Worm (Caenorhabditis elegans) whole organism, L4 larva: Measurements from ENCODE around the gene T19D12.6.

ENCODE experiments used
- F37D6.2 ChIP-seq: sonication (generic microtip); optimal IDR thresholded peaks from 2 replicates; lab custom pipeline; 2016; ENCODE audit warnings: mild to moderate bottlenecking, missing genetic modification characterization, missing compliant biosample characterization
- F49E8.2 ChIP-seq: sonication (generic microtip); optimal IDR thresholded peaks from 2 replicates; lab custom pipeline; 2016; ENCODE audit warnings: missing compliant biosample characterization, mild to moderate bottlenecking, missing genetic modification characterization, borderline replicate concordance
- Y105C5A.15 ChIP-seq: fragments of 200-800 bp; sonication (Bioruptor generic); IDR thresholded peaks from 2 replicates; pipeline ENCODE4 v1.3.6; 2022; ENCODE audit warnings: missing genetic modification characterization, missing compliant biosample characterization
- Y48G9A.11 ChIP-seq: fragments of 200-800 bp; sonication (Bioruptor generic); IDR thresholded peaks from 2 replicates; pipeline ENCODE4 v1.3.6; 2022; ENCODE audit warnings: missing genetic modification reagents, missing genetic modification characterization, missing compliant biosample characterization
- aha-1 ChIP-seq: fragments of 150-350 bp; peaks from one replicate; lab custom pipeline; 2014; ENCODE audit warnings: missing biosample characterization, missing genetic modification characterization
- ama-1 ChIP-seq: fragments of 150-350 bp; optimal IDR thresholded peaks from 2 replicates; lab custom pipeline; 2014; ENCODE audit warnings: inconsistent platforms, mixed read lengths
- attf-4 ChIP-seq: sonication (generic microtip); optimal IDR thresholded peaks from 3 replicates; lab custom pipeline; 2017; ENCODE audit warnings: missing biosample characterization, missing genetic modification characterization
- ceh-32 ChIP-seq: sonication (generic microtip); optimal IDR thresholded peaks from 2 replicates; lab custom pipeline; 2016; ENCODE audit warnings: mild to moderate bottlenecking, missing genetic modification characterization, missing compliant biosample characterization; ENCODE audit not compliant: poor library complexity
- ceh-44 ChIP-seq: fragments of 200-800 bp; sonication (Bioruptor generic); IDR thresholded peaks from 2 replicates; pipeline ENCODE4 v1.3.6; 2022; ENCODE audit warnings: missing genetic modification reagents, missing genetic modification characterization, missing compliant biosample characterization
- ces-1 ChIP-seq: fragments of 150-350 bp; sonication (generic microtip); optimal IDR thresholded peaks from 4 replicates; lab custom pipeline; 2014; ENCODE audit warnings: missing biosample characterization, missing genetic modification reagents, missing genetic modification characterization
- cey-2 ChIP-seq: sonication (generic microtip); optimal IDR thresholded peaks from 3 replicates; lab custom pipeline; 2017; ENCODE audit warnings: missing genetic modification characterization, mild to moderate bottlenecking, missing compliant biosample characterization, antibody characterized with exemption, borderline replicate concordance; ENCODE audit not compliant: insufficient read depth
- daf-16 ChIP-seq, 3 experiments: sonication (generic microtip); optimal IDR thresholded peaks; 2 replicates each; lab custom pipeline; 2016 to 2017; ENCODE audit warnings: missing genetic modification characterization in 3 of 3, missing genetic modification reagents in 3 of 3, mild to moderate bottlenecking in 2 of 3, missing compliant biosample characterization in 2 of 3, missing biosample characterization in 1 of 3, moderate library complexity in 1 of 3
- daf-19 ChIP-seq: fragments of 200-800 bp; sonication (Bioruptor generic); conservative IDR thresholded peaks from 2 replicates; pipeline ENCODE4 v1.3.6; 2022; ENCODE audit warnings: missing genetic modification characterization, missing compliant biosample characterization
- dmd-8 ChIP-seq: fragments of 200-800 bp; sonication (Bioruptor generic); IDR thresholded peaks from 2 replicates; pipeline ENCODE4 v1.3.6; 2022; ENCODE audit warnings: missing genetic modification characterization, missing compliant biosample characterization
- dmd-9 ChIP-seq: fragments of 200-800 bp; sonication (Bioruptor generic); IDR thresholded peaks from 2 replicates; pipeline ENCODE4 v1.3.6; 2022; ENCODE audit warnings: missing genetic modification reagents, missing genetic modification characterization, missing compliant biosample characterization
- duxl-1 ChIP-seq: sonication (generic microtip); optimal IDR thresholded peaks from 2 replicates; lab custom pipeline; 2016; ENCODE audit warnings: mild to moderate bottlenecking, missing genetic modification characterization, moderate library complexity, missing compliant biosample characterization; ENCODE audit not compliant: poor library complexity
- dve-1 ChIP-seq: sonication (generic microtip); optimal IDR thresholded peaks from 2 replicates; lab custom pipeline; 2017; ENCODE audit warnings: antibody characterized with exemption, mild to moderate bottlenecking, missing genetic modification characterization, missing compliant biosample characterization; ENCODE audit not compliant: insufficient read depth
- egl-43 ChIP-seq: fragments of 200-800 bp; sonication (Bioruptor generic); IDR thresholded peaks from 2 replicates; pipeline ENCODE4 v1.3.6; 2022; ENCODE audit warnings: missing genetic modification reagents, missing genetic modification characterization, missing compliant biosample characterization
- hif-1 ChIP-seq, 2 experiments: sonication (generic microtip); optimal IDR thresholded peaks; 2 replicates each; lab custom pipeline; 2016 to 2017; ENCODE audit warnings: missing compliant biosample characterization in 2 of 2, missing genetic modification characterization in 2 of 2, missing genetic modification reagents in 2 of 2, missing genotype in 2 of 2, mild to moderate bottlenecking in 1 of 2
- hlh-30 ChIP-seq: sonication (generic microtip); optimal IDR thresholded peaks from 2 replicates; lab custom pipeline; 2017; ENCODE audit warnings: antibody characterized with exemption, mild to moderate bottlenecking, missing genetic modification characterization, missing compliant biosample characterization; ENCODE audit not compliant: insufficient read depth
- hmg-1.1 ChIP-seq: fragments of 200-800 bp; sonication (Bioruptor generic); IDR thresholded peaks from 2 replicates; pipeline ENCODE4 v1.3.6; 2022; ENCODE audit warnings: missing genetic modification reagents, missing genetic modification characterization, missing compliant biosample characterization
- lin-13 ChIP-seq: fragments of 150-350 bp; optimal IDR thresholded peaks from 2 replicates; lab custom pipeline; 2014; ENCODE audit warnings: missing biosample characterization, missing genetic modification reagents, missing genetic modification characterization
- lin-29 ChIP-seq: fragments of 200-800 bp; sonication (Bioruptor generic); IDR thresholded peaks from 2 replicates; pipeline ENCODE4 v1.3.6; 2022; ENCODE audit warnings: missing genetic modification reagents, missing genetic modification characterization, missing compliant biosample characterization
- lin-38 ChIP-seq: fragments of 200-800 bp; sonication (Bioruptor generic); IDR thresholded peaks from 2 replicates; pipeline ENCODE4 v1.3.6; 2022; ENCODE audit warnings: missing genetic modification reagents, missing genetic modification characterization, missing compliant biosample characterization
- lin-39 ChIP-seq: fragments of 150-350 bp; optimal IDR thresholded peaks from 2 replicates; lab custom pipeline; 2014; ENCODE audit warnings: missing biosample characterization, missing genetic modification reagents, missing genetic modification characterization
- lir-3 ChIP-seq: sonication (generic microtip); optimal IDR thresholded peaks from 2 replicates; lab custom pipeline; 2016; ENCODE audit warnings: mild to moderate bottlenecking, missing genetic modification characterization, missing compliant biosample characterization
- lsy-2 ChIP-seq, 2 experiments: fragments of 150-350 bp in 1 of 2; sonication (generic microtip) in 1 of 2; optimal IDR thresholded peaks; 2 replicates each; lab custom pipeline; 2014 to 2017; ENCODE audit warnings: missing biosample characterization in 2 of 2, missing genetic modification characterization in 2 of 2
- mes-2 ChIP-seq: sonication (generic microtip); optimal IDR thresholded peaks from 2 replicates; lab custom pipeline; 2016; ENCODE audit warnings: missing genotype, mild to moderate bottlenecking, missing genetic modification characterization, missing compliant biosample characterization; ENCODE audit not compliant: poor library complexity, severe bottlenecking
- nhr-10 ChIP-seq: fragments of 150-350 bp; optimal IDR thresholded peaks from 2 replicates; lab custom pipeline; 2014; ENCODE audit warnings: missing biosample characterization, missing genetic modification characterization
- nhr-48 ChIP-seq: sonication (generic microtip); optimal IDR thresholded peaks from 2 replicates; lab custom pipeline; 2016; ENCODE audit warnings: mild to moderate bottlenecking, missing genetic modification characterization, missing compliant biosample characterization
- php-3 ChIP-seq: fragments of 200-800 bp; sonication (Bioruptor generic); IDR thresholded peaks from 2 replicates; pipeline ENCODE4 v1.3.6; 2022; ENCODE audit warnings: missing genetic modification reagents, missing genetic modification characterization, missing compliant biosample characterization
- rbr-2 ChIP-seq: sonication (generic microtip); optimal IDR thresholded peaks from 2 replicates; lab custom pipeline; 2016; ENCODE audit warnings: missing genotype, missing genetic modification characterization, missing compliant biosample characterization
- set-16 ChIP-seq: fragments of 200-800 bp; sonication (Bioruptor generic); IDR thresholded peaks from 2 replicates; pipeline ENCODE4 v1.3.6; 2022; ENCODE audit warnings: missing genetic modification reagents, missing genetic modification characterization, missing compliant biosample characterization
- unc-130 ChIP-seq: sonication (generic microtip); optimal IDR thresholded peaks from 2 replicates; lab custom pipeline; 2016; ENCODE audit warnings: missing genetic modification reagents, missing genetic modification characterization, missing compliant biosample characterization
- unc-62 ChIP-seq, 3 experiments: fragments of 150-350 bp in 1 of 3; sonication (generic microtip); optimal IDR thresholded peaks in 2 of 3; peaks in 1 of 3; 1 replicate in 1 of 3; 2 replicates in 2 of 3; lab custom pipeline; 2014 to 2017; ENCODE audit warnings: missing biosample characterization in 3 of 3, missing genetic modification characterization in 3 of 3, missing genetic modification reagents in 3 of 3, missing genotype in 1 of 3
- zag-1 ChIP-seq: fragments of 150-350 bp; optimal IDR thresholded peaks from 2 replicates; lab custom pipeline; 2014; ENCODE audit warnings: missing biosample characterization, missing genetic modification characterization
- zfp-3 ChIP-seq: fragments of 200-800 bp; sonication (Bioruptor generic); conservative IDR thresholded peaks from 2 replicates; pipeline ENCODE4 v1.3.6; 2022; ENCODE audit warnings: missing genetic modification reagents, missing genetic modification characterization, missing compliant biosample characterization
- zip-11 ChIP-seq: fragments of 200-800 bp; sonication (Bioruptor generic); IDR thresholded peaks from 2 replicates; pipeline ENCODE4 v1.3.6; 2022; ENCODE audit warnings: missing genetic modification characterization, missing compliant biosample characterization
- zip-2 ChIP-seq: fragments of 150-350 bp; optimal IDR thresholded peaks from 2 replicates; lab custom pipeline; 2014; ENCODE audit warnings: missing biosample characterization, missing genetic modification characterization
- ztf-11 ChIP-seq: fragments of 150-350 bp; optimal IDR thresholded peaks from 2 replicates; lab custom pipeline; 2014; ENCODE audit warnings: missing biosample characterization, missing genetic modification characterization
- ztf-7 ChIP-seq: fragments of 150-350 bp; optimal IDR thresholded peaks from 2 replicates; lab custom pipeline; 2014; ENCODE audit warnings: missing biosample characterization, missing genetic modification characterization

T19D12.6 gene

DNA sequence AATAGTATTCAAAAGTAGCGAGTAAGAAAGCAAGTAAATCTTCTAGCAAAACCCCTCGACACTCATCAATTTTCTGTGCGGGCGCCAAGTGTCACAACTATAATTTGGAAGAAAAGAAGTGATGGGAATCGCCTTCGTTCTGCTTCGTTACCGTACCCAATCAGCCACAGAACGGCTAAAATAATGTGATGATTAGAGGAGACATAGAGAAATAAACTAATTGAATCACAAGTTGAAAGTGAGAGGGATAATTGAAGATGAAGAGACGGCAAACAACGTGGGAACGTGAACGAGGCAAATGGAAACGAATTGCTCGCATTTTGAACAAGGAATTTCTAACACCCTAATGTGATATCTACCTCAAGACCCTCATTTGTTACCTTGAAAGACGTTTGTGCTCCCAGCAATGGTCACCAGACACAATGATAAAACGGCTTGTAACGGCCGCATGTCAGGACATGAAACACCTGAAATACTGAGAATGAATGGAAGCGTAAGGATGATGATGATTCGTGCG lies at the start of gene T19D12.6:
TSS of gene T19D12.6 (minus strand) at position 467 of the 517 bp plus-strand sequence.
- peak in 1 of 2 experiments; percentile 73 for TF ChIP-seq unc-62 (GFP tag; optimal IDR thresholded peaks at IDR 0.05 in 1 of 2; lab: Kevin White, UChicago)
- TF ChIP-seq unc-62 (tag; optimal IDR thresholded peaks at IDR 0.05; lab: Kevin White, UChicago): no peak
- no peak for TF ChIP-seq F37D6.2 (tag; lab: Kevin White, UChicago)
- no peak for TF ChIP-seq cey-2
- no peak for TF ChIP-seq daf-16 (GFP tag; optimal IDR thresholded peaks at IDR 0.05; lab: Kevin White, UChicago)
- no peak for TF ChIP-seq daf-16 (tag; optimal IDR thresholded peaks at IDR 0.05; lab: Kevin White, UChicago)
- TF ChIP-seq unc-130 (GFP tag; lab: Kevin White, UChicago): no peak
- no peak for TF ChIP-seq zfp-3 (GFP tag; lab: Robert Waterston, UW)
- no peak for TF ChIP-seq mes-2 (tag; lab: Kevin White, UChicago)
- no peak for TF ChIP-seq dmd-8 (GFP tag; lab: Robert Waterston, UW)
- TF ChIP-seq aha-1 (tag; lab: Kevin White, UChicago): peak; percentile 29
- TF ChIP-seq attf-4: no peak
- no peak for TF ChIP-seq ceh-44 (GFP tag; lab: Robert Waterston, UW)
- TF ChIP-seq ztf-7 (tag; lab: Kevin White, UChicago): no peak

DNA sequence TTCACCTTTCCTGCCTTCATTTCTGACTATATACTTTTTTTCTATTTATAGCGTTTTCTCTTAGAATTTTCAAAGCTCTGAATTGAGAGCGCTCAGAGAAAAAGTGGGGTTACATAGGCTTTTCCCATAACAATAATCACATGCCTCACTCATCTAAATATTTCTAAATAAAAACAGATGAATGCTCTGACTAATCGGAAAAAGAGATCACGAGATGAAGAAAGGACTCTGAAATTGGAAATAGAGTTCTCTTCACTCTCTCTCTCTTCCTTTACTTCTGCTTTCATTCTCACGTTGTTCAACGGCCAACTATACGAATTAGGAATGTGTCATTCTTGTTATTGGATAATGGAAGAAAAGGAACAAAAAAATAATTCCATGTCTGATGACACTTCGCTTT lies 46.2 kb upstream of the T19D12.6 start:
- TF ChIP-seq lin-38 (no peak), lir-3 (no peak), lsy-2 (tag; optimal IDR thresholded peaks at IDR 0.05; lab: Kevin White, UChicago) (peak in 1 of 2 experiments; percentile 0), aha-1 (tag; lab: Kevin White, UChicago) (peak; percentile 37), hlh-30 (tag; lab: Kevin White, UChicago) (peak; percentile 51)

DNA sequence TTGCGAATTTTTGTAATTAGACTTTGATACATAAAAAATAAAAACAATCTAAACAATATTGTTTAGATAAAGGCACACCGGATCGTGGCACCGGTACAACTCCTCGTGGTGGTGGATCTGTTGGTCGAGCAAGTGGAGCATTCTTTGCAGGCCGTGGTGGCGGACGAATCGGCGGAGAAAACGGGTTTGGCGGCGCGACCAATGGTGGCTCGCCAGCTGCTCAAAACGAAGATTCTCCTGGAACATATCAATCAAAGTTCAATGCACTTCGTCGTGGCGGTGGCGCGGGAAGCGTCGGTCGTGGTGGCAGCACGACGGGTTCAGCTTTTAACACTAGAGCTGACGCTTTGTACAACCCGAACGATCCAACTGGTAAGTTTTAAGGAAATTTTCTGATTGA lies 43.0 kb upstream of the T19D12.6 start:
- TF ChIP-seq ztf-11 (tag; lab: Kevin White, UChicago): no peak
- TF ChIP-seq set-16 (GFP tag; lab: Robert Waterston, UW): peak; percentile 67; the same call in 1 of the 2 replicates
- TF ChIP-seq aha-1 (tag; lab: Kevin White, UChicago): peak; percentile 65

DNA sequence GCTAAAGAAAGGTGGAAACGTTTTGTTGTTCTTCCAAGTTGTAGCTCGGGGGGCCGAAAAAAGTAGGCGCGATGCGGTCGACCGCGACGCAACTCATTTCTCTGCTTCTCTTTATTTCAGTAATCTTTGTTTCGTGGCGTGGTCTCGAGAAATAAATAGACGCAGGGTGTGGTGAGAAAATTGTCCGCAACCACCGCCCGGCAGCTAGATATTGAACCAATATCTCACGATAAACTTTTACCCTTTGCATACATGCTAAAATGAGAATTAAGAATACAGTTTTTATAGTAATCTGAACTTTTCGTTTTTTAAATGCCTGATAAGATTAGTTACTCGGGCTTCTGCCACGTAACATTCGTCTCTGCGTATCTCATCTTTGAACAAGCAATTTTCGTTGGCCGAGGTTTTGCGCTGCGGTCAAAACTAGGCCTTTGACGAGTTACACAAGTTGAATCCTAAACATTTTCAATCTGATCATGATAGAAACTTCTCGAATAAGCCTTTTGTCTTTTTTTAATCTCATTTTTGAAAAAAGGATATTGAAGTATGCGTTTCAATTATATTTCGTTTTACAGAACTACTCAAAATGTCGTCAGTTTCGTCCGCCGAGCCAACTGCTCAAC lies 40.9 kb upstream of the T19D12.6 start, which contains the start of gene gyf-1:
TSS of gene gyf-1 (plus strand) at position 573 of the 623 bp plus-strand sequence.
- no peak for TF ChIP-seq nhr-10 (tag; lab: Kevin White, UChicago)
- no peak for TF ChIP-seq daf-19 (GFP tag; lab: Robert Waterston, UW)
- TF ChIP-seq lin-29 (GFP tag; lab: Robert Waterston, UW): no peak
- peak; percentile 56; the same call in 1 of the 2 replicates for TF ChIP-seq hmg-1.1
- no peak for TF ChIP-seq zag-1 (tag; lab: Kevin White, UChicago)
- TF ChIP-seq zfp-3 (GFP tag; lab: Robert Waterston, UW): no peak
- TF ChIP-seq unc-130 (GFP tag; lab: Kevin White, UChicago): no peak
- no peak for TF ChIP-seq dmd-9 (GFP tag; lab: Robert Waterston, UW)
- no peak for TF ChIP-seq lin-38
- peak in 1 of 2 experiments; percentile 63 for TF ChIP-seq hif-1 (tag; optimal IDR thresholded peaks at IDR 0.05; lab: Kevin White, UChicago)
- TF ChIP-seq mes-2 (tag; lab: Kevin White, UChicago): peak; percentile 53
- no peak for TF ChIP-seq nhr-48 (tag; lab: Kevin White, UChicago)
- no peak for TF ChIP-seq Y48G9A.11 (GFP tag; lab: Robert Waterston, UW)
- TF ChIP-seq ces-1: no peak
- TF ChIP-seq rbr-2: peak; percentile 23
- TF ChIP-seq dve-1: no peak
- no peak for TF ChIP-seq Y105C5A.15 (GFP tag; lab: Robert Waterston, UW)
- no peak for TF ChIP-seq php-3 (GFP tag; lab: Robert Waterston, UW)
- TF ChIP-seq lin-39 (tag; lab: Kevin White, UChicago): no peak
- TF ChIP-seq egl-43 (GFP tag; lab: Robert Waterston, UW): no peak
- no peak for TF ChIP-seq zip-2 (tag; lab: Kevin White, UChicago)
- TF ChIP-seq F49E8.2: no peak
- peak in 1 of 2 experiments; percentile 44 for TF ChIP-seq lsy-2 (tag; optimal IDR thresholded peaks at IDR 0.05; lab: Kevin White, UChicago)
- no peak for TF ChIP-seq daf-16 (GFP tag; optimal IDR thresholded peaks at IDR 0.05; lab: Kevin White, UChicago)
- peak; percentile 17 for TF ChIP-seq daf-16 (tag; optimal IDR thresholded peaks at IDR 0.05; lab: Kevin White, UChicago)
- TF ChIP-seq duxl-1 (tag; lab: Kevin White, UChicago): no peak
- no peak for TF ChIP-seq ceh-32 (tag; lab: Kevin White, UChicago)
- peak; percentile 19 for TF ChIP-seq ama-1
- TF ChIP-seq zip-11: no peak
- TF ChIP-seq lin-13 (GFP tag; lab: Kevin White, UChicago): no peak
